Worm (Caenorhabditis elegans) whole organism, midembryonic: ENCODE data around the gene C01B9.4.

ENCODE experiments used
- T22C8.4 ChIP-seq: fragments of 200-800 bp; sonication (Bioruptor generic); IDR thresholded peaks from 2 replicates; pipeline ENCODE4 v1.3.6; 2022; ENCODE audit warnings: missing genetic modification characterization, missing compliant biosample characterization
- tab-1 ChIP-seq: fragments of 200-800 bp; sonication (Bioruptor generic); IDR thresholded peaks from 2 replicates; pipeline ENCODE4 v1.3.6; 2022; ENCODE audit warnings: missing genetic modification characterization, missing compliant biosample characterization

ce11 chrII:13806269-13806668, 22.5 kb upstream of the C01B9.4 start:
- no peak for TF ChIP-seq T22C8.4 (GFP tag; lab: Robert Waterston, UW)
- TF ChIP-seq tab-1 (GFP tag; lab: Robert Waterston, UW) = no peak
